Fruit fly (Drosophila melanogaster) whole organism, embryonic: ENCODE measurements around the gene Oatp30B.

Experiments used
- ATbp ChIP-seq: fragments of 200-800 bp; sonication (Bioruptor generic); optimal IDR thresholded peaks from 2 replicates; lab custom pipeline; 2017; ENCODE audit warnings: missing biosample characterization, mild to moderate bottlenecking, missing genetic modification characterization, missing genetic modification reagents
- Blimp-1 ChIP-seq: fragments of 200-800 bp; sonication (Bioruptor generic); optimal IDR thresholded peaks from 3 replicates; lab custom pipeline; 2018; ENCODE audit warnings: missing biosample characterization, missing genetic modification characterization, mild to moderate bottlenecking, moderate library complexity, missing genetic modification reagents
- CG11504 ChIP-seq: fragments of 200-800 bp; sonication (Bioruptor generic); optimal IDR thresholded peaks from 3 replicates; lab custom pipeline; 2019; ENCODE audit warnings: missing biosample characterization, mild to moderate bottlenecking, missing genetic modification characterization, moderate library complexity
- CG12071 ChIP-seq: fragments of 200-800 bp; sonication (Bioruptor generic); optimal IDR thresholded peaks from 3 replicates; lab custom pipeline; 2018; ENCODE audit warnings: missing biosample characterization, mild to moderate bottlenecking, missing genetic modification characterization
- CG14965 ChIP-seq: fragments of 200-800 bp; sonication (Bioruptor generic); optimal IDR thresholded peaks from 2 replicates; lab custom pipeline; 2016; ENCODE audit warnings: missing biosample characterization, missing genetic modification characterization, borderline replicate concordance
- CG15269 ChIP-seq: fragments of 200-800 bp; sonication (Bioruptor generic); optimal IDR thresholded peaks from 2 replicates; lab custom pipeline; 2018; ENCODE audit warnings: missing biosample characterization, mild to moderate bottlenecking, missing genetic modification characterization, moderate library complexity
- CG17359 ChIP-seq: fragments of 200-800 bp; sonication (Bioruptor generic); optimal IDR thresholded peaks from 3 replicates; lab custom pipeline; 2018; ENCODE audit warnings: missing biosample characterization, mild to moderate bottlenecking, missing genetic modification characterization, moderate library complexity
- CG31441 ChIP-seq: fragments of 200-800 bp; sonication (Bioruptor generic); IDR thresholded peaks from 2 replicates; pipeline ENCODE4 v1.3.6; 2022; ENCODE audit warnings: missing biosample characterization, missing genetic modification characterization
- CG3838 ChIP-seq: fragments of 200-800 bp; sonication (Bioruptor generic); optimal IDR thresholded peaks from 3 replicates; lab custom pipeline; 2016; ENCODE audit warnings: missing biosample characterization, missing genetic modification characterization
- CG4282 ChIP-seq: fragments of 200-800 bp; sonication (Bioruptor generic); optimal IDR thresholded peaks from 2 replicates; lab custom pipeline; 2016; ENCODE audit warnings: missing biosample characterization, missing genetic modification characterization
- CG4820 ChIP-seq: fragments of 200-800 bp; sonication (Bioruptor generic); optimal IDR thresholded peaks from 3 replicates; lab custom pipeline; 2016; ENCODE audit warnings: missing biosample characterization, missing genetic modification characterization
- CG6689 ChIP-seq: fragments of 200-800 bp; sonication (Bioruptor generic); IDR thresholded peaks from 2 replicates; pipeline ENCODE4 v1.3.6; 2022; ENCODE audit warnings: missing biosample characterization, missing genetic modification characterization
- CG6813 ChIP-seq: fragments of 200-800 bp; sonication (Bioruptor generic); optimal IDR thresholded peaks from 2 replicates; lab custom pipeline; 2017; ENCODE audit warnings: missing biosample characterization, missing genetic modification characterization, mild to moderate bottlenecking, moderate library complexity, missing genetic modification reagents
- CG9215 ChIP-seq: fragments of 200-800 bp; sonication (Bioruptor generic); IDR thresholded peaks from 2 replicates; pipeline ENCODE4 v1.3.6; 2022; ENCODE audit warnings: missing biosample characterization, missing genetic modification characterization
- CG9876 ChIP-seq: fragments of 200-800 bp; sonication (Bioruptor generic); optimal IDR thresholded peaks from 2 replicates; lab custom pipeline; 2016; ENCODE audit warnings: missing biosample characterization, missing genetic modification characterization
- CrebB ChIP-seq: fragments of 200-800 bp; sonication (Bioruptor generic); optimal IDR thresholded peaks from 3 replicates; lab custom pipeline; 2018; ENCODE audit warnings: missing biosample characterization, mild to moderate bottlenecking, missing genetic modification characterization
- D ChIP-seq, 2 experiments: fragments of 200-800 bp in 1 of 2; fragments of >200 bp in 1 of 2; sonication (Bioruptor generic) in 1 of 2; optimal IDR thresholded peaks; 2 replicates in 1 of 2; 3 replicates in 1 of 2; lab custom pipeline; 2017; ENCODE audit warnings: mild to moderate bottlenecking in 1 of 2, missing biosample characterization in 1 of 2, missing genetic modification characterization in 1 of 2, missing genetic modification reagents in 1 of 2
- D19A ChIP-seq: fragments of 200-800 bp; optimal IDR thresholded peaks from 3 replicates; lab custom pipeline; 2019; ENCODE audit warnings: missing biosample characterization, mild to moderate bottlenecking, missing genetic modification characterization, moderate library complexity
- Dek ChIP-seq: fragments of 200-800 bp; sonication (Bioruptor generic); optimal IDR thresholded peaks from 3 replicates; lab custom pipeline; 2019; ENCODE audit warnings: missing biosample characterization, mild to moderate bottlenecking, missing genetic modification characterization, moderate library complexity
- Hr78 ChIP-seq, 2 experiments: fragments of 200-800 bp in 1 of 2; fragments of >200 bp in 1 of 2; sonication (Bioruptor generic) in 1 of 2; optimal IDR thresholded peaks; 2 replicates each; lab custom pipeline; 2017 to 2019; ENCODE audit warnings: missing biosample characterization in 2 of 2, missing genetic modification characterization in 2 of 2, mild to moderate bottlenecking in 1 of 2, moderate library complexity in 1 of 2
- Lpt ChIP-seq: fragments of >200 bp; optimal IDR thresholded peaks from 2 replicates; lab custom pipeline; 2018; ENCODE audit warnings: missing biosample characterization, missing genetic modification characterization
- Mad ChIP-seq: fragments of 200-800 bp; sonication (Bioruptor generic); optimal IDR thresholded peaks from 2 replicates; lab custom pipeline; 2016; ENCODE audit warnings: missing biosample characterization, missing genetic modification characterization
- Sox102F ChIP-seq: fragments of 200-800 bp; sonication (Bioruptor generic); optimal IDR thresholded peaks from 2 replicates; lab custom pipeline; 2018; ENCODE audit warnings: missing biosample characterization, mild to moderate bottlenecking, missing genetic modification characterization, moderate library complexity
- Xrp1 ChIP-seq: fragments of 200-800 bp; sonication (Bioruptor generic); IDR thresholded peaks from 2 replicates; pipeline ENCODE4 v1.3.6; 2022; ENCODE audit warnings: missing biosample characterization, missing genetic modification characterization
- ab ChIP-seq: fragments of 200-800 bp; sonication (Bioruptor generic); optimal IDR thresholded peaks from 2 replicates; lab custom pipeline; 2016; ENCODE audit warnings: missing biosample characterization, missing genetic modification characterization
- abd-A ChIP-seq: fragments of 200-800 bp; sonication (Bioruptor generic); optimal IDR thresholded peaks from 3 replicates; lab custom pipeline; 2019; ENCODE audit warnings: missing biosample characterization, mild to moderate bottlenecking, missing genetic modification characterization, moderate library complexity
- az2 ChIP-seq: fragments of 200-800 bp; sonication (Bioruptor generic); optimal IDR thresholded peaks from 3 replicates; lab custom pipeline; 2016; ENCODE audit warnings: missing biosample characterization, missing genetic modification characterization
- bsh ChIP-seq, 2 experiments: fragments of 200-800 bp; sonication (Bioruptor generic); optimal IDR thresholded peaks; 2 replicates each; lab custom pipeline; 2017 to 2018; ENCODE audit warnings: mild to moderate bottlenecking in 2 of 2, missing biosample characterization in 2 of 2, missing genetic modification characterization in 2 of 2, moderate library complexity in 1 of 2
- chif ChIP-seq, 2 experiments: fragments of 200-800 bp; sonication (Bioruptor generic); optimal IDR thresholded peaks; 3 replicates each; lab custom pipeline; 2016; ENCODE audit warnings: missing biosample characterization in 2 of 2, missing genetic modification characterization in 2 of 2
- dpn ChIP-seq, 2 experiments: fragments of 200-800 bp; sonication (Bioruptor generic); optimal IDR thresholded peaks; 3 replicates each; lab custom pipeline; 2016; ENCODE audit warnings: missing biosample characterization in 2 of 2, missing genetic modification characterization in 2 of 2
- eve ChIP-seq, 2 experiments: fragments of >200 bp; optimal IDR thresholded peaks; 2 replicates each; lab custom pipeline; 2017; ENCODE audit warnings: missing biosample characterization in 2 of 2, missing genetic modification characterization in 2 of 2
- fd96Cb ChIP-seq: fragments of 200-800 bp; sonication (Bioruptor generic); optimal IDR thresholded peaks from 2 replicates; lab custom pipeline; 2018; ENCODE audit warnings: missing biosample characterization, mild to moderate bottlenecking, missing genetic modification characterization, moderate library complexity
- gem ChIP-seq: fragments of 200-800 bp; sonication (Bioruptor generic); optimal IDR thresholded peaks from 2 replicates; lab custom pipeline; 2019; ENCODE audit warnings: missing biosample characterization, mild to moderate bottlenecking, missing genetic modification characterization, moderate library complexity
- grau ChIP-seq: fragments of 200-800 bp; optimal IDR thresholded peaks from 3 replicates; lab custom pipeline; 2019; ENCODE audit warnings: missing biosample characterization, mild to moderate bottlenecking, missing genetic modification characterization, moderate library complexity
- jumu ChIP-seq: fragments of 200-800 bp; sonication (Bioruptor generic); optimal IDR thresholded peaks from 3 replicates; lab custom pipeline; 2016; ENCODE audit warnings: missing biosample characterization, missing genetic modification characterization
- lab ChIP-seq: fragments of 200-800 bp; sonication (Bioruptor generic); optimal IDR thresholded peaks from 3 replicates; lab custom pipeline; 2017; ENCODE audit warnings: missing biosample characterization, missing genetic modification characterization, mild to moderate bottlenecking, moderate library complexity, missing genetic modification reagents
- oc ChIP-seq: fragments of 200-800 bp; sonication (Bioruptor generic); optimal IDR thresholded peaks from 2 replicates; lab custom pipeline; 2018; ENCODE audit warnings: missing biosample characterization, mild to moderate bottlenecking, missing genetic modification characterization, moderate library complexity
- org-1 ChIP-seq: fragments of 200-800 bp; sonication (Bioruptor generic); optimal IDR thresholded peaks from 2 replicates; lab custom pipeline; 2017; ENCODE audit warnings: missing biosample characterization, missing genetic modification characterization
- otp ChIP-seq: fragments of 200-800 bp; sonication (Bioruptor generic); IDR thresholded peaks from 3 replicates; pipeline ENCODE4, ENCODE4 v1.3.6; 2022; ENCODE audit warnings: missing biosample characterization, missing genetic modification characterization
- phol ChIP-seq: fragments of 200-800 bp; sonication (Bioruptor generic); optimal IDR thresholded peaks from 3 replicates; lab custom pipeline; 2018; ENCODE audit warnings: missing biosample characterization, mild to moderate bottlenecking, missing genetic modification characterization, moderate library complexity
- ro ChIP-seq: fragments of 200-800 bp; sonication (Bioruptor generic); IDR thresholded peaks from 2 replicates; pipeline ENCODE4 v1.3.6; 2022; ENCODE audit warnings: missing biosample characterization, missing genetic modification characterization
- sr ChIP-seq: fragments of 200-800 bp; sonication (Bioruptor generic); IDR thresholded peaks from 3 replicates; pipeline ENCODE4 v1.3.6; 2022; ENCODE audit warnings: missing biosample characterization, missing genetic modification characterization
- stwl ChIP-seq: fragments of 200-800 bp; sonication (Bioruptor generic); optimal IDR thresholded peaks from 3 replicates; lab custom pipeline; 2018; ENCODE audit warnings: missing biosample characterization, mild to moderate bottlenecking, missing genetic modification characterization, moderate library complexity
- trem ChIP-seq: fragments of 200-800 bp; optimal IDR thresholded peaks from 3 replicates; lab custom pipeline; 2019; ENCODE audit warnings: missing biosample characterization, mild to moderate bottlenecking, missing genetic modification characterization, moderate library complexity
- unpg ChIP-seq: fragments of 200-800 bp; sonication (Bioruptor generic); optimal IDR thresholded peaks from 3 replicates; lab custom pipeline; 2018; ENCODE audit warnings: missing biosample characterization, mild to moderate bottlenecking, missing genetic modification characterization, moderate library complexity

Gene Oatp30B

DNA sequence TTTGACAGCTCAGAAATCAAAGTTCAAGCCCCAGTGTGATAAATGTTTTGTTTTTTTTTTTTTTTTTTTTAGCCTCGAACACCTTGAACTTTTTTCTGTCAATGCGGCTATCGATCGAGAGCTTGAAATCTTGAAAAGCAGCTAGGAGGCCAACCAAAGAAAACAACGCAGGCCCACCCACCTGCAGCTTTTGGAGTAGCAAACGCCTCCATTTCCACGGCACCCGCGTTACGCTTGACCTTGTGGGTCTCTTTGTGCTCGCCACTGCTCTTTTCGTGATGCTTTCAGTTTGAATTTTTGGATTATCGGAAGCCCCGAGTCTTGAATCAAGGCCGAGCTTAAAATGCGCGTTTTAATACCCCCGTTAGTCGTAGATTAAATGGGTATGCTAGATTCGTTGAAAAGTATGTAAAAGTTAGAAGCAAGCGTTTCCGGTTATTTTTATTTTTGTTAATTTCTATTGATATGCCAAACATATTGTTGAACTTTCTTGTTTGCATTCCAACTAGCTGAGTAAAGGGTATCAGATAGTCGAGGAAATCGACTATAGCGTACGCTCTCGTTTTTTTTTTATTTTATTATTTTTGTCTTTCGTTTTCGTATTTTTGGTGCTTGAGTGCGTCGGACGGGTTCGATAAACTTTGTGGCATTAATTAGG lies 18.1 kb upstream of the Oatp30B start (continued):
- no peak for TF ChIP-seq CG6813 (GFP tag; lab: Kevin White, UChicago)
- peak; percentile 17 for TF ChIP-seq CrebB
- peak; percentile 69 for TF ChIP-seq lab (GFP tag; lab: Kevin White, UChicago)
- TF ChIP-seq otp: peak; percentile 63; the same call in 1 of the 3 replicates
- TF ChIP-seq stwl: no peak
- no peak for TF ChIP-seq CG9215
- peak; percentile 41 to 48 for TF ChIP-seq chif (GFP tag; optimal IDR thresholded peaks at IDR 0.05; lab: Kevin White, UChicago)
- no peak for TF ChIP-seq Lpt (GFP tag; lab: Kevin White, UChicago)
- no peak for TF ChIP-seq D (optimal IDR thresholded peaks at IDR 0.05; lab: Kevin White, UChicago)
- TF ChIP-seq D (GFP tag; optimal IDR thresholded peaks at IDR 0.05; lab: Kevin White, UChicago): peak; percentile 30
- peak; percentile 19 for TF ChIP-seq jumu (GFP tag; lab: Kevin White, UChicago)
- TF ChIP-seq Mad (GFP tag; lab: Kevin White, UChicago): peak; percentile 44
- TF ChIP-seq CG14965 (GFP tag; lab: Kevin White, UChicago): no peak
- TF ChIP-seq, all 482 proteins: peak for 261

DNA sequence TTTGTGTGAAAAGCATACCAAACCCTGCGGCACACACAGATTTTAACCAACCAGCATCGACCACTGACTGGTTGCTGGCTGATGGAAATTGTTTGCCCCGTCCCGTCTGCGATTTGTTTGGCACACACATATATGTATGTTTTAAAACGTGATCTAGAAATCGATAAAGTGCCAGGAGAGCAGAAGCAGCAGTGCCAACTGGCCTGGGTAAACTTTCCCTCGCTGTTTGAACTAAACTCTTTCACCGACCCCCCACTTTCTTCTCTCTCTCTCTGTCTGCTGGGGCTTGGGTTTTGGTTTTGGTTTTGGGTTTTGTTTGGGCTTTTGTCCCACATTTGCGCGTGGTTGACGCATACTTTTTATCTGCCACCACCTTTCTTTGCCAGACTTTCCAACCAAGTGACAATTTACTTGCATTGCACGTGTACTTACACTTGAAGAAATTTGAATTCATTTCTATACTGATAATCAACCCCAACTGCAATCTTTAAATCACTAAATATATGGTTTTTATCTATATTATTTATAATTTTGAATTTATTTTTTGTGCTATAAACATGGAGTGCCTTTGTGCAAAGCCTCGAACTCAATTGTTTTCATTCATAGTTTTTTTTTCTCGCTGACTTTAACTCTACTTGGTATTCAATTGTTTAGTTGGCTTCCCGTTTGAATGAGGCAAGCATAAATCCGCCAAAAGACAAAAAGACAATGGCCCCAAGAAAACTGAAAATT lies 15.5 kb upstream of the Oatp30B start:
- no peak for TF ChIP-seq sr (GFP tag; lab: Robert Waterston, UW)
- TF ChIP-seq ab (GFP tag; lab: Kevin White, UChicago): no peak
- TF ChIP-seq ro (GFP tag; lab: Robert Waterston, UW): no peak
- peak; percentile 58 for TF ChIP-seq CG31441 (GFP tag; lab: Robert Waterston, UW)
- no peak for TF ChIP-seq trem (tag; lab: Kevin White, UChicago)
- TF ChIP-seq Sox102F (GFP tag; lab: Kevin White, UChicago): peak; percentile 60
- TF ChIP-seq unpg (GFP tag; lab: Kevin White, UChicago): peak; percentile 12
- peak; percentile 42 for TF ChIP-seq fd96Cb
- peak; percentile 9 for TF ChIP-seq CG15269
- no peak for TF ChIP-seq D (optimal IDR thresholded peaks at IDR 0.05; lab: Kevin White, UChicago)
- peak; percentile 22 for TF ChIP-seq D (GFP tag; optimal IDR thresholded peaks at IDR 0.05; lab: Kevin White, UChicago)
- peak; percentile 62 for TF ChIP-seq Blimp-1
- TF ChIP-seq Dek: no peak
- no peak for TF ChIP-seq CG9876
- TF ChIP-seq org-1 (GFP tag; lab: Kevin White, UChicago): no peak
- no peak for TF ChIP-seq otp
- TF ChIP-seq phol (tag; lab: Kevin White, UChicago): peak; percentile 51
- TF ChIP-seq gem (tag; lab: Kevin White, UChicago): peak; percentile 53
- TF ChIP-seq CG6689 (GFP tag; lab: Robert Waterston, UW): 0 out of 2 replicates have a peak, but pooled peaks have one; percentile 4
- no peak for TF ChIP-seq abd-A (tag; lab: Kevin White, UChicago)
- peak; percentile 25 for TF ChIP-seq az2 (GFP tag; lab: Kevin White, UChicago)
- TF ChIP-seq CG4820 (GFP tag; lab: Kevin White, UChicago): peak; percentile 6
- TF ChIP-seq ATbp: no peak
- peak; percentile 35 for TF ChIP-seq D19A (tag; lab: Kevin White, UChicago)
- TF ChIP-seq oc (tag; lab: Kevin White, UChicago): peak; percentile 30
- TF ChIP-seq grau (tag; lab: Kevin White, UChicago): peak; percentile 2
- peak in 1 of 2 experiments; percentile 44 for TF ChIP-seq bsh (GFP tag; optimal IDR thresholded peaks at IDR 0.05; lab: Kevin White, UChicago)
- peak; percentile 37 for TF ChIP-seq CG11504 (tag; lab: Kevin White, UChicago)
- no peak for TF ChIP-seq CG3838 (GFP tag; lab: Kevin White, UChicago)
- no peak for TF ChIP-seq CG12071 (GFP tag; lab: Kevin White, UChicago)
- TF ChIP-seq eve (GFP tag; optimal IDR thresholded peaks at IDR 0.05; lab: Kevin White, UChicago): peak in 1 of 2 experiments; percentile 16
- TF ChIP-seq dpn (GFP tag; optimal IDR thresholded peaks at IDR 0.05; lab: Kevin White, UChicago): peak in 1 of 2 experiments; percentile 16
- TF ChIP-seq Hr78 (GFP tag; optimal IDR thresholded peaks at IDR 0.05; lab: Kevin White, UChicago): no peak
- no peak for TF ChIP-seq CG4282
- TF ChIP-seq Xrp1 (GFP tag; lab: Robert Waterston, UW): peak; percentile 35; the same call in 1 of the 2 replicates
- peak; percentile 48 for TF ChIP-seq CG17359 (tag; lab: Kevin White, UChicago)
